Worm (Caenorhabditis elegans): ENCODE results near the gene C54F6.19.
"Not testable (repeated sequence)": the region's sequence is repeated elsewhere in the genome, so short reads cannot be mapped to it uniquely, and the experiment has no call there.

C54F6.19 gene

ce11 chrV:7545187-7545586 lies at the start of gene C54F6.19, which contains the start of gene nhx-3:
Gene C54F6.19, plus strand, starts transcription at chrV:7545487.
Gene nhx-3, minus strand, starts transcription at chrV:7545523.
- TF ChIP-seq unc-62 (GFP tag; optimal IDR thresholded peaks at IDR 0.05), result no peak

- TF ChIP-seq unc-62 (GFP tag; optimal IDR thresholded peaks at IDR 0.05), result no peak
Observed at ce11 chrV:7497440-7497839, 47.8 kb upstream of the C54F6.19 start, which contains the start of gene srh-79. Gene srh-79, plus strand, starts transcription at chrV:7497740.

DNA sequence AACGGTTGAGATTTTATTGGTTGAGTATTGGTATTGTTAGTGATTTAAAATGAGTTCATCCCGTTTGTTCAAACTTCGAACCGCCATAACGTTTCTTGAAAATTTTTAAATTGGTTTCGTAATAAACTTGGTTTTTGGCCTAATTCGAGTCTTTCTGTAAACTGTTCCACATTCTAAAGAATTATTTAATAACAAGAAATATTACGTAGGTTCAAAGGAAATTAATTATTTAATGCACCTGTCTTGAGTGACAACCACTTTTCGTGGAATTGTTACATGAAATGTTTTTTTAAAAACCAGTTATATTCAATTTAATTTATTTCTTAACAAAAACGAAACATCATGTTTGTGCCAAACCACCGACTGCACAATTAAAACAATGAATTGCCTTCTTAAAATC lies 44.1 kb upstream of the C54F6.19 start:
- TF ChIP-seq unc-62 (GFP tag; optimal IDR thresholded peaks at IDR 0.05), result no peak

- TF ChIP-seq unc-62 (GFP tag; optimal IDR thresholded peaks at IDR 0.05), result no peak
Observed at ce11 chrV:7504271-7504670, 41.0 kb upstream of the C54F6.19 start, which contains the start of gene srh-229. Gene srh-229, minus strand, starts transcription at chrV:7504371.

ce11 chrV:7506207-7506606 lies 39.1 kb upstream of the C54F6.19 start:
- no peak for TF ChIP-seq unc-62 (GFP tag; optimal IDR thresholded peaks at IDR 0.05)

DNA sequence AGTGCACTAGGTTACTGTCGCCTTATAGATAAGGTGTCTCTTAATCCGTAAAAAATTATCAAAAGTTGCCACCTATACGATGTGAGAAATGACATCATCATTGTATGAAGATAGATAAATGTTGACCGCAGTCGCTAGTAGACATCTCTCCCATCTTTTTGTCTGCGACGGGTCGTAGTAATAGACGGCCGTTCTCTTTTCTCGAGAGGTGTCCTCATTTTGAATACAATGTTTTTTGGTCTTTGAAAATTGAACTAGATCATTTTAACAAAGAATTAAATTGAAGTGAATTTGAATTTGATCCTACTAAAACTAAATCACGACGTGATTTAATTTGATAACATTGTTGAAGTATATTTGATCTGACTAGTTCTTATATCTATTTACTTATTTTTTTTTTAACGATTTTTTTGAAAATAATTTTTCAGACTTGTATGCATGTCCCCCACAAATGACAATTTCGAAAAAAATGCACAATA lies 36.7 kb upstream of the C54F6.19 start, which contains the start of the genes str-31 and nhr-172:
Gene str-31 (minus strand): TSS at position 101 of the 479 bp plus-strand sequence.
Gene nhr-172 (plus strand): TSS at position 429 of the 479 bp plus-strand sequence.
- TF ChIP-seq unc-62 (GFP tag; optimal IDR thresholded peaks at IDR 0.05), result no peak

ce11 chrV:7511465-7511864 lies 33.8 kb upstream of the C54F6.19 start, which contains the start of gene nhr-171:
Gene nhr-171, plus strand, starts transcription at chrV:7511765.
- TF ChIP-seq unc-62 (GFP tag; optimal IDR thresholded peaks at IDR 0.05), result not testable (repeated sequence)

ce11 chrV:7514939-7515338 lies 30.3 kb upstream of the C54F6.19 start, which contains the start of gene srb-18:
Gene srb-18, plus strand, starts transcription at chrV:7515239.
- no peak for TF ChIP-seq unc-62 (GFP tag; optimal IDR thresholded peaks at IDR 0.05)

DNA sequence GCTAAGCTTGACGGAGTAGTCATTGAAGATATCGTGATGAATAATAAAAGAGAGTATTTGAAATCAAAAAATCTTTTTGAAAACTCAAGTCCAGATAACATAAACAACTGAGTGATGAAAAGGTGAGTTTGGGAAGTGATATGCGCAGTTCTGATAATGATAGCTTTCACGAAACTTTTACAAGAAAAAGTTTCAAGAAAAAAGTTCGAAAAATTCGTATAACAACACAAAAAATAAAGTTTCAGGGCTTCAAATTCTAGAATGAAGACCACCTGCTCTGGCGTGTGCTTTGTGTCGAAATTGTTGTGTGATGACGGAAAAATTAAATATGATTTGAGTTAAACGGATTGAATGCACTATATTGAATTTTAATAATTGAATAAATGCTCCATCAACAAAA lies 25.2 kb upstream of the C54F6.19 start, which contains the start of gene srb-19:
Gene srb-19 (minus strand): TSS at position 101 of the 400 bp plus-strand sequence.
- no peak for TF ChIP-seq unc-62 (GFP tag; optimal IDR thresholded peaks at IDR 0.05)

DNA sequence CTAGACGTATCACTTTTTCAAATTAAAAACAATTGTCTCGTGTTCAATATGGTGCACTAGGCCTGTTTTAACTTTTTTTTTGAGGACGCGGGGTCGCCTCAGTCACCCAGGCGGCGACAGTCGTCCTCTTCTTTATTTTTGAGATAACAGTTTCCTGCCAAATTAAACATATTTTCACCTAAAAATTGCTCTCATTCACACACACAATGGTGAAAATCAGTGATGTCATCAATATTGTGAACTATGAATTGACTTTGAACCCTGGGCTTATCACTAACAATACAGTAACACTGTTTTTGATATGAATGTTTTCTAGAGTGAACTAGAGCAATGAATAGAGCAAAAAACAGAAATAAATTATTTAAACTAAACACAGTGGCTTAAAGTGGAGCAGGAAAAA lies 24.0 kb upstream of the C54F6.19 start:
- no peak for TF ChIP-seq unc-62 (GFP tag; optimal IDR thresholded peaks at IDR 0.05)

DNA sequence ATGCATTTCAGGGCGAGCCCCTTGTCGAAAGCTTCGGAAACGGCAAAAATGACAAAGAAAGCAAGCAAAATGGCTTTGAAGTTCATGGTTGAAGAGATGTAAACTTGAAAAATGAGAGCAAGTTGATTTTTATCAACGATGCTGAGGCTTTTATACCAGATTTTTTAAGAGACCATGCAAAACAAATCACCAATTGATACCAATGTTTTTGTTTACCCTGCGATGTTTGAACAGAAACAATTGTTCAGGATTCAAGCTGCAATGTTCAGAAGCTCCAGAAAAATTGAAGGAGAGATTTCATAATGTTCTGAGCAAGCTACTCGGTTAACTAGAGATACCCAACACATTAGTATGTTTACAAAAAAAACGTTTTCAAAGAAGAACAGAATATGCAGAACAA lies 23.0 kb upstream of the C54F6.19 start, which contains the start of gene C54F6.15:
Gene C54F6.15 (minus strand): TSS at position 101 of the 400 bp plus-strand sequence.
- no peak for TF ChIP-seq unc-62 (GFP tag; optimal IDR thresholded peaks at IDR 0.05)

- TF ChIP-seq unc-62 (GFP tag; optimal IDR thresholded peaks at IDR 0.05), result no peak
Observed at ce11 chrV:7523392-7523791, 21.9 kb upstream of the C54F6.19 start, which contains the start of gene C54F6.6. Gene C54F6.6, plus strand, starts transcription at chrV:7523692.

ce11 chrV:7524447-7524846 lies 20.8 kb upstream of the C54F6.19 start, which contains the start of gene C54F6.20:
Gene C54F6.20, plus strand, starts transcription at chrV:7524747.
- TF ChIP-seq unc-62 (GFP tag; optimal IDR thresholded peaks at IDR 0.05), result no peak

DNA sequence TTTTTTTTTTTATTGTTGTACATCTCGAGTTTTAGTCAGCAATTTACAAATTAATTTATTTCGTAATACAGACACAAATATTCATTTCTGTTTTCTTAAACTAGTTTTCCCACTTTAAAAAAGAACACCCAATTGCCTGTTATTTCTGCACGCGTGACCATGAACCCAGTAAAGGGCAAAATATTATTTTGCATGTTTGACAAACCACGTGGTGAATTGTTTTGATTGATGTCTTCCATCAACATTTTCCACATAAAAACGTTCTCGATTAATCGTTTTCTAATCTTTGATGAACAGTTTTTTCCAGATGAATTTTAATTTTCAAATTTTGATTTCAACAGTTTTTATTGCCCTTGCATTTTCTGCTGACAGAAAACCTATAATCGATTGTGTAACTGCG lies 19.6 kb upstream of the C54F6.19 start, which contains the start of gene C54F6.18:
Gene C54F6.18 (plus strand): TSS at position 301 of the 400 bp plus-strand sequence.
- TF ChIP-seq unc-62 (GFP tag; optimal IDR thresholded peaks at IDR 0.05), result no peak

DNA sequence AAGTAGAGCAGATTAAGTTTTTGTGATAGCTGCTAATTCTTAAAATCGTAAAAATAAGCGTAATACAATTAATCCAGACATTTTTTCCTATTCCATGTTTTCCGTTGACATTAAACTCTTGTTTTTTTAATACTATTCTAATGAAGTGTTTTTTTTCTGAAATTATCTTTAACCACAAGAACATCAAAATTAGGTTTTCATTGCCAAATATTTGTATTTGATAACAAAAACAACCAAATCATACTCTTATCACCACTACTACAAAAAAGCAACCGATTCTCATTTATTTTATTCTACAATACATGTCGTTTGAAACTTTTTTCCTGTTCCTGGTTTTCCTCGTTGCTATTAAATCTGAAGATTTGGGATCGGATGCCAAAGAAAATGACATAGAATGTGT lies 18.1 kb upstream of the C54F6.19 start, which contains the start of gene C54F6.17:
Gene C54F6.17 (plus strand): TSS at position 301 of the 400 bp plus-strand sequence.
- no peak for TF ChIP-seq unc-62 (GFP tag; optimal IDR thresholded peaks at IDR 0.05)

DNA sequence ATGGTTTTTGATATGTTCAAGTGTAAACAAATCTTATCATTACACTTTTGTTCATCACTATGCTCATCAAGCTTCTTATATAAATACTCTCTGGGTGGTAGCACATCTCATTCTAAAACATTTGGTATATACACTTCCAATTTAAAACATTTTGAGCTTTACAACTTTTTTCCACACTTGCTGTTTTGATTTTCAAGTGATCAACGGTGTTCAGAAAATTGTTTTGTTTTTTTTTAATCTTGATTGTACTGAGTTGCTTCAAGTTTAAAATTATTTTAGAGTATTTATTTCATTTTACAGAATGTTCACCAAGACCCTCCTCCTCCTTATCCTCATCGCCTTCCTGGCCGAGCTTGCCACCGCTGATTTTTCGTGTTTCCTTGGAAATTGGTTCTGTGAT lies 16.5 kb upstream of the C54F6.19 start, which contains the start of gene C54F6.5:
Gene C54F6.5 (plus strand): TSS at position 301 of the 400 bp plus-strand sequence.
- TF ChIP-seq unc-62 (GFP tag; optimal IDR thresholded peaks at IDR 0.05), result no peak

DNA sequence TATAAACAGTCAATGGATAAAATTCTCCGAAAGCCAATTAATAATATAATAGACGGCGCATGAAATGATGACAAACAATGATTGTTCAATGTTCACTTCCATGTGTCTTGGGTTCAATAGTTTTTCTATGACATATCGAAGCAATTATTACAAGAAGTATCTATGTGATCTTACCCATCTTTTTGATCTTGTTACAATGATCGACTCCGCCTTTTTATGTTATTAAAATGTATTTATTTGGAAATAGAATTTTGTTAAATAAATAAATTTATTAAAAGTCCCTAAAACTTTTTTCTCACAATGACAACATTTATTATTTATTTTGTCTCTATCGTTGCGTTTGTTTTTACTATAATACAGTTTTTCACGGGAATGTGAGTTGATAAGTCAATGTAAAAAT lies 15.4 kb upstream of the C54F6.19 start, which contains the start of gene swt-2:
Gene swt-2 (plus strand): TSS at position 301 of the 400 bp plus-strand sequence.
- TF ChIP-seq unc-62 (GFP tag; optimal IDR thresholded peaks at IDR 0.05), result no peak
